Fruit fly (Drosophila melanogaster) whole organism, adult: ENCODE measurements around the gene Ldsdh1.

ENCODE experiments used
- CG11617 ChIP-seq: fragments of 200-800 bp; sonication (Bioruptor generic); optimal IDR thresholded peaks from 2 replicates; lab custom pipeline; 2017; ENCODE audit warnings: mild to moderate bottlenecking, missing biosample characterization, missing genetic modification reagents, missing genetic modification characterization
- CG12768 ChIP-seq: fragments of 200-800 bp; sonication (Bioruptor generic); optimal IDR thresholded peaks from 2 replicates; lab custom pipeline; 2017; ENCODE audit warnings: missing biosample characterization, missing genetic modification characterization, mild to moderate bottlenecking, moderate library complexity, missing genetic modification reagents
- Hr96 ChIP-seq: fragments of 200-800 bp; sonication (Bioruptor generic); optimal IDR thresholded peaks from 2 replicates; lab custom pipeline; 2016; ENCODE audit warnings: missing biosample characterization, missing genetic modification characterization
- cic ChIP-seq: fragments of 200-800 bp; sonication (Bioruptor generic); optimal IDR thresholded peaks from 2 replicates; lab custom pipeline; 2017; ENCODE audit warnings: missing biosample characterization, mild to moderate bottlenecking, missing genetic modification characterization, moderate library complexity
- kay ChIP-seq: fragments of 200-800 bp; sonication (Bioruptor generic); peaks from one replicate; lab custom pipeline; 2016; ENCODE audit warnings: missing biosample characterization, missing genetic modification characterization, borderline replicate concordance

DNA sequence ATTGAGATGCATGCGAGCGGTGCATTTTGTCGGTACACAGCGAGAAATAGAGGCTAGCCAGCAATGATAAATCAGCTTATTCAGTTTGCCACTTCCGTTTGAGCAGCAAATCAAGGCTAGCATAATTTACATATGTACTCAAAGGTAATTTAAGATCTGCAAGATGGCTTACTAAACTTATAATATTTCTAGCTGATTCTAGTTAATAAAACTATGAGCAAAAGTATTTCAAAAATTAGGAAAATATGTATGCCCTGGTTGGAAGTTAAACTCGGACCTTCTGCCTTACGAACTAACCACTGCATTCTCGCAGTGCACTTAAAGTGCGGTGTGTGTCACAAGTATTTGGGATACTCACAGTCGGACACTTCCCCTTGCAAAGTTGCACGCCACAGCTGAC lies 41.4 kb upstream of the Ldsdh1 start:
- TF ChIP-seq CG12768 (no peak), cic (GFP tag; lab: Kevin White, UChicago) (no peak), kay (GFP tag; lab: Kevin White, UChicago) (no peak), Hr96 (GFP tag; lab: Kevin White, UChicago) (no peak), CG11617 (no peak)
